Worm (Caenorhabditis elegans) whole organism, L4 larva: Measurements from ENCODE around the gene bcmo-1.

Source experiments
- ceh-28 ChIP-seq: fragments of 150-350 bp; optimal IDR thresholded peaks from 2 replicates; lab custom pipeline; 2014; ENCODE audit warnings: missing biosample characterization, missing genetic modification reagents, missing genetic modification characterization
- hlh-11 ChIP-seq: fragments of 200-800 bp; sonication (Bioruptor generic); optimal IDR thresholded peaks from 2 replicates; lab custom pipeline; 2018; ENCODE audit warnings: mild to moderate bottlenecking, missing genetic modification characterization, missing compliant biosample characterization
- mes-2 ChIP-seq: sonication (generic microtip); optimal IDR thresholded peaks from 2 replicates; lab custom pipeline; 2016; ENCODE audit warnings: missing genotype, mild to moderate bottlenecking, missing genetic modification characterization, missing compliant biosample characterization; ENCODE audit not compliant: poor library complexity, severe bottlenecking
- nhr-25 ChIP-seq: sonication (generic microtip); optimal IDR thresholded peaks from 2 replicates; lab custom pipeline; 2017; ENCODE audit warnings: missing genetic modification characterization, mild to moderate bottlenecking, missing compliant biosample characterization, antibody characterized with exemption, moderate library complexity, borderline replicate concordance; ENCODE audit not compliant: insufficient read depth
- unc-62 ChIP-seq, 3 experiments: fragments of 150-350 bp in 1 of 3; sonication (generic microtip); optimal IDR thresholded peaks in 2 of 3; peaks in 1 of 3; 1 replicate in 1 of 3; 2 replicates in 2 of 3; lab custom pipeline; 2014 to 2017; ENCODE audit warnings: missing biosample characterization in 3 of 3, missing genetic modification characterization in 3 of 3, missing genetic modification reagents in 3 of 3, missing genotype in 1 of 3

ce11 chrII:12823437-12823836 is 7.0 kb upstream of the bcmo-1 start, which contains the start of gene Y46G5A.36:
- no peak for TF ChIP-seq ceh-28 (tag; lab: Kevin White, UChicago)
- no peak for TF ChIP-seq mes-2 (tag; lab: Kevin White, UChicago)
- TF ChIP-seq nhr-25 (tag; lab: Kevin White, UChicago) = no peak
- TF ChIP-seq unc-62 (GFP tag; optimal IDR thresholded peaks at IDR 0.05 in 1 of 2; lab: Kevin White, UChicago) = no peak
- TF ChIP-seq unc-62 (tag; optimal IDR thresholded peaks at IDR 0.05; lab: Kevin White, UChicago) = no peak
- peak; percentile 59 for TF ChIP-seq hlh-11 (tag; lab: Kevin White, UChicago)
